Fruit fly (Drosophila melanogaster) whole organism, embryonic: Measurements from ENCODE around the gene CG6693.
A peak's percentile ranks its signal among the peaks of the same experiment; 100 is the strongest.

Source experiments
- Bdp1 ChIP-seq: fragments of 200-800 bp; sonication (Bioruptor generic); optimal IDR thresholded peaks from 3 replicates; lab custom pipeline; 2016; ENCODE audit warnings: missing biosample characterization, missing genetic modification characterization
- Blimp-1 ChIP-seq: fragments of 200-800 bp; sonication (Bioruptor generic); optimal IDR thresholded peaks from 3 replicates; lab custom pipeline; 2018; ENCODE audit warnings: missing biosample characterization, missing genetic modification characterization, mild to moderate bottlenecking, moderate library complexity, missing genetic modification reagents
- CG10147 ChIP-seq: fragments of 200-800 bp; sonication (Bioruptor generic); optimal IDR thresholded peaks from 2 replicates; lab custom pipeline; 2019; ENCODE audit warnings: missing biosample characterization, mild to moderate bottlenecking, missing genetic modification characterization, moderate library complexity
- CG10565 ChIP-seq: fragments of 200-800 bp; sonication (Bioruptor generic); optimal IDR thresholded peaks from 3 replicates; lab custom pipeline; 2016; ENCODE audit warnings: missing biosample characterization, mild to moderate bottlenecking, missing genetic modification characterization
- CG11085 ChIP-seq: fragments of 200-800 bp; sonication (Bioruptor generic); IDR thresholded peaks from 2 replicates; pipeline ENCODE4 v1.3.6; 2022; ENCODE audit warnings: missing biosample characterization, missing genetic modification characterization
- CG11247 ChIP-seq: fragments of 200-800 bp; sonication (Bioruptor generic); IDR thresholded peaks from 2 replicates; pipeline ENCODE4 v1.3.6; 2022; ENCODE audit warnings: missing biosample characterization, missing genetic modification characterization
- CG11695 ChIP-seq: fragments of 200-800 bp; sonication (Bioruptor generic); IDR thresholded peaks from 3 replicates; pipeline ENCODE4 v1.3.6; 2022; ENCODE audit warnings: missing biosample characterization, missing genetic modification characterization
- CG12219 ChIP-seq: fragments of 200-800 bp; sonication (Bioruptor generic); optimal IDR thresholded peaks from 3 replicates; lab custom pipeline; 2018; ENCODE audit warnings: missing biosample characterization, mild to moderate bottlenecking, missing genetic modification characterization
- CG12744 ChIP-seq: fragments of 200-800 bp; sonication (Bioruptor generic); optimal IDR thresholded peaks from 2 replicates; lab custom pipeline; 2016; ENCODE audit warnings: missing biosample characterization, missing genetic modification characterization
- CG12942 ChIP-seq: fragments of 200-800 bp; sonication (Bioruptor generic); optimal IDR thresholded peaks from 3 replicates; lab custom pipeline; 2016; ENCODE audit warnings: missing biosample characterization, missing genetic modification characterization
- CG13894 ChIP-seq: fragments of 200-800 bp; sonication (Bioruptor generic); optimal IDR thresholded peaks from 3 replicates; lab custom pipeline; 2018; ENCODE audit warnings: missing biosample characterization, mild to moderate bottlenecking, missing genetic modification characterization, moderate library complexity
- CG14050 ChIP-seq: fragments of 200-800 bp; sonication (Bioruptor generic); IDR thresholded peaks from 3 replicates; pipeline ENCODE4 v1.3.6; 2022; ENCODE audit warnings: missing biosample characterization, missing genetic modification characterization
- CG15011 ChIP-seq: fragments of 200-800 bp; sonication (Bioruptor generic); optimal IDR thresholded peaks from 3 replicates; lab custom pipeline; 2018; ENCODE audit warnings: missing biosample characterization, mild to moderate bottlenecking, missing genetic modification characterization
- CG16863 ChIP-seq: fragments of 200-800 bp; sonication (Bioruptor generic); optimal IDR thresholded peaks from 3 replicates; lab custom pipeline; 2016; ENCODE audit warnings: missing biosample characterization, missing genetic modification characterization
- CG2712 ChIP-seq: fragments of 200-800 bp; optimal IDR thresholded peaks from 3 replicates; lab custom pipeline; 2019; ENCODE audit warnings: missing biosample characterization, mild to moderate bottlenecking, missing genetic modification characterization, moderate library complexity
- CG2875 ChIP-seq: fragments of 200-800 bp; sonication (Bioruptor generic); optimal IDR thresholded peaks from 2 replicates; lab custom pipeline; 2017; ENCODE audit warnings: missing biosample characterization, mild to moderate bottlenecking, missing genetic modification characterization, missing genetic modification reagents
- CG32767 ChIP-seq: fragments of 200-800 bp; sonication (Bioruptor generic); IDR thresholded peaks from 2 replicates; pipeline ENCODE4 v1.3.6; 2022; ENCODE audit warnings: missing biosample characterization, missing genetic modification characterization
- CG32772 ChIP-seq: fragments of 200-800 bp; sonication (Bioruptor generic); IDR thresholded peaks from 2 replicates; pipeline ENCODE4 v1.3.6; 2022; ENCODE audit warnings: missing biosample characterization, missing genetic modification characterization
- CG33213 ChIP-seq: fragments of 200-800 bp; sonication (Bioruptor generic); optimal IDR thresholded peaks from 3 replicates; lab custom pipeline; 2016; ENCODE audit warnings: missing biosample characterization, missing genetic modification characterization
- CG3847 ChIP-seq: fragments of 200-800 bp; sonication (Bioruptor generic); IDR thresholded peaks from 2 replicates; pipeline ENCODE4 v1.3.6; 2022; ENCODE audit warnings: missing biosample characterization, missing genetic modification characterization
- CG6175 ChIP-seq: fragments of 200-800 bp; sonication (Bioruptor generic); IDR thresholded peaks from 3 replicates; pipeline ENCODE4 v1.3.6; 2022; ENCODE audit warnings: missing biosample characterization, missing genetic modification characterization
- CG6272 ChIP-seq: fragments of 200-800 bp; sonication (Bioruptor generic); IDR thresholded peaks from 2 replicates; pipeline ENCODE4 v1.3.6; 2022; ENCODE audit warnings: missing biosample characterization, missing genetic modification characterization
- CG8478 ChIP-seq: fragments of >200 bp; optimal IDR thresholded peaks from 2 replicates; lab custom pipeline; 2018
- CrebB ChIP-seq: fragments of 200-800 bp; sonication (Bioruptor generic); optimal IDR thresholded peaks from 3 replicates; lab custom pipeline; 2018; ENCODE audit warnings: missing biosample characterization, mild to moderate bottlenecking, missing genetic modification characterization
- Dbx ChIP-seq: fragments of 200-800 bp; sonication (Bioruptor generic); IDR thresholded peaks from 3 replicates; pipeline ENCODE4 v1.3.6; 2022; ENCODE audit warnings: missing biosample characterization, missing genetic modification characterization
- Fer3 ChIP-seq: fragments of 200-800 bp; sonication (Bioruptor generic); optimal IDR thresholded peaks from 2 replicates; lab custom pipeline; 2018; ENCODE audit warnings: missing biosample characterization, mild to moderate bottlenecking, missing genetic modification characterization, moderate library complexity
- Hr3 ChIP-seq: fragments of 200-800 bp; sonication (Bioruptor generic); optimal IDR thresholded peaks from 3 replicates; lab custom pipeline; 2016; ENCODE audit warnings: missing biosample characterization, missing genetic modification characterization
- Hr78 ChIP-seq, 2 experiments: fragments of 200-800 bp in 1 of 2; fragments of >200 bp in 1 of 2; sonication (Bioruptor generic) in 1 of 2; optimal IDR thresholded peaks; 2 replicates each; lab custom pipeline; 2017 to 2019; ENCODE audit warnings: missing biosample characterization in 2 of 2, missing genetic modification characterization in 2 of 2, mild to moderate bottlenecking in 1 of 2, moderate library complexity in 1 of 2
- MESR4 ChIP-seq: fragments of 200-800 bp; sonication (Bioruptor generic); optimal IDR thresholded peaks from 2 replicates; lab custom pipeline; 2018; ENCODE audit warnings: missing biosample characterization, mild to moderate bottlenecking, missing genetic modification characterization, moderate library complexity
- Stat92E ChIP-seq, 3 experiments: fragments of >200 bp in 2 of 3; fragments of 200-800 bp in 1 of 3; sonication (Bioruptor generic) in 1 of 3; optimal IDR thresholded peaks; 2 replicates each; lab custom pipeline; 2017 to 2019; ENCODE audit warnings: missing biosample characterization in 3 of 3, missing genetic modification characterization in 3 of 3, mild to moderate bottlenecking in 1 of 3, moderate library complexity in 1 of 3
- ab ChIP-seq: fragments of 200-800 bp; sonication (Bioruptor generic); optimal IDR thresholded peaks from 2 replicates; lab custom pipeline; 2016; ENCODE audit warnings: missing biosample characterization, missing genetic modification characterization
- abd-A ChIP-seq: fragments of 200-800 bp; sonication (Bioruptor generic); optimal IDR thresholded peaks from 3 replicates; lab custom pipeline; 2019; ENCODE audit warnings: missing biosample characterization, mild to moderate bottlenecking, missing genetic modification characterization, moderate library complexity
- ase ChIP-seq: fragments of 200-800 bp; sonication (Bioruptor generic); IDR thresholded peaks from 3 replicates; pipeline ENCODE4 v1.3.6; 2022; ENCODE audit warnings: missing biosample characterization, missing genetic modification characterization
- bbx ChIP-seq: fragments of 200-800 bp; sonication (Bioruptor generic); IDR thresholded peaks from 2 replicates; pipeline ENCODE4 v1.3.6; 2022; ENCODE audit warnings: missing biosample characterization, missing genetic modification characterization; ENCODE audit not compliant: partially characterized antibody
- caup ChIP-seq: fragments of 200-800 bp; sonication (Bioruptor generic); optimal IDR thresholded peaks from 3 replicates; lab custom pipeline; 2017; ENCODE audit warnings: missing biosample characterization, mild to moderate bottlenecking, missing genetic modification characterization, moderate library complexity; ENCODE audit not compliant: severe bottlenecking
- dan ChIP-seq: fragments of 200-800 bp; sonication (Bioruptor generic); IDR thresholded peaks from 2 replicates; pipeline ENCODE4 v1.3.6; 2022; ENCODE audit warnings: missing biosample characterization, missing genetic modification characterization
- exex ChIP-seq: fragments of 200-800 bp; sonication (Bioruptor generic); optimal IDR thresholded peaks from 4 replicates; lab custom pipeline; 2018; ENCODE audit warnings: missing biosample characterization, mild to moderate bottlenecking, missing genetic modification characterization, moderate library complexity
- fd64A ChIP-seq: fragments of 200-800 bp; sonication (Bioruptor generic); optimal IDR thresholded peaks from 3 replicates; lab custom pipeline; 2018; ENCODE audit warnings: missing biosample characterization, mild to moderate bottlenecking, missing genetic modification characterization
- gem ChIP-seq: fragments of 200-800 bp; sonication (Bioruptor generic); optimal IDR thresholded peaks from 2 replicates; lab custom pipeline; 2019; ENCODE audit warnings: missing biosample characterization, mild to moderate bottlenecking, missing genetic modification characterization, moderate library complexity
- gsb-n ChIP-seq: fragments of 200-800 bp; sonication (Bioruptor generic); optimal IDR thresholded peaks from 3 replicates; lab custom pipeline; 2018; ENCODE audit warnings: missing biosample characterization, mild to moderate bottlenecking, missing genetic modification characterization
- insv ChIP-seq, 2 experiments: fragments of 200-800 bp; sonication (Bioruptor generic); optimal IDR thresholded peaks; 3 replicates each; lab custom pipeline; 2016 to 2018; ENCODE audit warnings: missing biosample characterization in 2 of 2, missing genetic modification characterization in 2 of 2
- jigr1 ChIP-seq: fragments of 200-800 bp; sonication (Bioruptor generic); IDR thresholded peaks from 3 replicates; pipeline ENCODE4 v1.3.6; 2022; ENCODE audit warnings: missing biosample characterization, missing genetic modification characterization
- mam ChIP-seq: fragments of 200-800 bp; sonication (Bioruptor generic); optimal IDR thresholded peaks from 3 replicates; lab custom pipeline; 2016; ENCODE audit warnings: missing biosample characterization, missing genetic modification characterization
- nau ChIP-seq: fragments of 200-800 bp; sonication (Bioruptor generic); optimal IDR thresholded peaks from 3 replicates; lab custom pipeline; 2017; ENCODE audit warnings: missing biosample characterization, mild to moderate bottlenecking, missing genetic modification characterization, missing genetic modification reagents
- nerfin-1 ChIP-seq: fragments of 200-800 bp; sonication (Bioruptor generic); optimal IDR thresholded peaks from 3 replicates; lab custom pipeline; 2019; ENCODE audit warnings: missing biosample characterization, mild to moderate bottlenecking, missing genetic modification characterization, moderate library complexity
- nmo ChIP-seq: fragments of 200-800 bp; sonication (Bioruptor generic); optimal IDR thresholded peaks from 2 replicates; lab custom pipeline; 2018; ENCODE audit warnings: missing biosample characterization, mild to moderate bottlenecking, missing genetic modification characterization, moderate library complexity
- nom ChIP-seq: fragments of 200-800 bp; sonication (Bioruptor generic); optimal IDR thresholded peaks from 2 replicates; lab custom pipeline; 2017; ENCODE audit warnings: missing biosample characterization, missing genetic modification characterization, mild to moderate bottlenecking, moderate library complexity, missing genetic modification reagents
- sna ChIP-seq: fragments of 200-800 bp; sonication (Bioruptor generic); IDR thresholded peaks from 2 replicates; pipeline ENCODE4 v1.3.6; 2022; ENCODE audit warnings: missing biosample characterization, missing genetic modification characterization; ENCODE audit not compliant: partially characterized antibody
- stwl ChIP-seq: fragments of 200-800 bp; sonication (Bioruptor generic); optimal IDR thresholded peaks from 3 replicates; lab custom pipeline; 2018; ENCODE audit warnings: missing biosample characterization, mild to moderate bottlenecking, missing genetic modification characterization, moderate library complexity
- zfh1 ChIP-seq: fragments of 200-800 bp; sonication (Bioruptor generic); IDR thresholded peaks from 3 replicates; pipeline ENCODE4 v1.3.6; 2022; ENCODE audit warnings: missing biosample characterization, missing genetic modification characterization

The CG6693 gene

DNA sequence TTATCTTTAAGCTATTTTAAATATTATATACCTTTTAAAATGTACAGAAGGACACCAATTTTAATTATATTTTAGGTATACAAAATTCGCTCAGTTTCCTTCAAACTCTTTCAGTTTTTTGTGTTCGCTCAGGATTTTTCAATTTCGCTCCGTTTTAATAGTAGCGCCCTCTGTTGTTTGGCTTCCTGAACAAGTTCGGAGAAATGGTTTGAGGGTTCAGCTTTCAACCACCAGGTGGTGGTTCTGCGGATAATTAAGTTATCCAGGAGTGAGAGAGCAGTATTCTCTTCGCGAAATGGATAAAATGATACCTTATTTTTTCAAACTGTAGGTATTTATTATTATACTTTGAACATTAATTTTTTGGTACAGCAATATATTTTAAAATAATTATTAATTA, 47.6 kb upstream of the CG6693 start (continued):
- peak; percentile 37 for TF ChIP-seq CG12744
- no peak for TF ChIP-seq CG14050 (GFP tag; lab: Robert Waterston, UW)
- TF ChIP-seq bbx (GFP tag; lab: Robert Waterston, UW): no peak
- peak in 1 of 2 experiments; percentile 65 for TF ChIP-seq insv (GFP tag; optimal IDR thresholded peaks at IDR 0.05; lab: Kevin White, UChicago)
- TF ChIP-seq CG12942: peak; percentile 6
- TF ChIP-seq nau: no peak
- no peak for TF ChIP-seq ab (GFP tag; lab: Kevin White, UChicago)
- peak; percentile 87 for TF ChIP-seq stwl
- no peak for TF ChIP-seq abd-A
- TF ChIP-seq gsb-n (tag; lab: Kevin White, UChicago): peak; percentile 72
- TF ChIP-seq MESR4 (GFP tag; lab: Kevin White, UChicago): no peak
- no peak for TF ChIP-seq CG32772
- no peak for TF ChIP-seq Fer3 (tag; lab: Kevin White, UChicago)
- TF ChIP-seq CG12219 (GFP tag; lab: Kevin White, UChicago): peak; percentile 84
- peak; percentile 66 for TF ChIP-seq fd64A (GFP tag; lab: Kevin White, UChicago)
- peak; percentile 58 for TF ChIP-seq nmo (GFP tag; lab: Kevin White, UChicago)
- TF ChIP-seq CG33213 (GFP tag; lab: Kevin White, UChicago): peak; percentile 76
- TF ChIP-seq CG2712 (tag; lab: Kevin White, UChicago): peak; percentile 79
- no peak for TF ChIP-seq Hr78 (GFP tag; optimal IDR thresholded peaks at IDR 0.05; lab: Kevin White, UChicago)
- TF ChIP-seq CG2875 (GFP tag; lab: Kevin White, UChicago): peak; percentile 79
- peak; percentile 24 for TF ChIP-seq nom (GFP tag; lab: Kevin White, UChicago)
- TF ChIP-seq CG6175 (GFP tag; lab: Robert Waterston, UW): no peak
- no peak; the same call in 1 of the 2 replicates for TF ChIP-seq CG11247
- no peak for TF ChIP-seq CG13894 (tag; lab: Kevin White, UChicago)
- TF ChIP-seq CG16863 (GFP tag; lab: Kevin White, UChicago): peak; percentile 53
- peak; percentile 38 for TF ChIP-seq Bdp1 (GFP tag; lab: Kevin White, UChicago)
- TF ChIP-seq CrebB (tag; lab: Kevin White, UChicago): peak; percentile 52
- no peak for TF ChIP-seq Blimp-1
- TF ChIP-seq sna (GFP tag; lab: Robert Waterston, UW): no peak
- TF ChIP-seq mam (GFP tag; lab: Kevin White, UChicago): peak; percentile 10
- TF ChIP-seq ase (GFP tag; lab: Robert Waterston, UW): peak; percentile 55; the same call in 2 of the 3 replicates
- peak; percentile 19; the same call in 1 of the 2 replicates for TF ChIP-seq CG11085
- TF ChIP-seq CG3847 (GFP tag; lab: Robert Waterston, UW): no peak
- TF ChIP-seq CG15011: peak; percentile 31
- TF ChIP-seq caup: peak; percentile 82
- TF ChIP-seq Stat92E (GFP tag; optimal IDR thresholded peaks at IDR 0.05; lab: Kevin White, UChicago): no peak
- no peak for TF ChIP-seq CG11695
- no peak for TF ChIP-seq zfh1 (GFP tag; lab: Robert Waterston, UW)
- no peak for TF ChIP-seq gem
- TF ChIP-seq Hr3: peak; percentile 45
- TF ChIP-seq jigr1: no peak
- TF ChIP-seq dan (GFP tag; lab: Robert Waterston, UW): no peak
- no peak for TF ChIP-seq CG32767
- no peak for TF ChIP-seq nerfin-1 (tag; lab: Kevin White, UChicago)
- no peak for TF ChIP-seq CG10565 (GFP tag; lab: Kevin White, UChicago)
- TF ChIP-seq Dbx: no peak
- no peak for TF ChIP-seq exex (tag; lab: Kevin White, UChicago)
- TF ChIP-seq CG6272: no peak
- TF ChIP-seq CG10147: no peak
- TF ChIP-seq CG8478 (lab: Kevin White, UChicago): no peak
